Worm (Caenorhabditis elegans) whole organism, L1 larva: Measurements from ENCODE around the gene Y42G9A.1.

Experiments used
- C34B4.2 ChIP-seq: sonication (generic microtip); optimal IDR thresholded peaks from 2 replicates; lab custom pipeline; 2017; ENCODE audit warnings: mild to moderate bottlenecking, missing genetic modification characterization, missing compliant biosample characterization
- blmp-1 ChIP-seq: fragments of 150-350 bp; optimal IDR thresholded peaks from 2 replicates; lab custom pipeline; 2014; ENCODE audit warnings: missing biosample characterization, missing genetic modification characterization
- ceh-8 ChIP-seq: fragments of 200-800 bp; sonication (Bioruptor generic); optimal IDR thresholded peaks from 2 replicates; lab custom pipeline; 2018; ENCODE audit warnings: mild to moderate bottlenecking, missing genetic modification characterization, moderate library complexity, missing compliant biosample characterization
- ceh-82 ChIP-seq, 3 experiments: fragments of 150-350 bp in 1 of 3; sonication (generic microtip) in 2 of 3; optimal IDR thresholded peaks; 2 replicates each; lab custom pipeline; 2014 to 2017; ENCODE audit warnings: missing biosample characterization in 3 of 3, missing genetic modification characterization in 3 of 3
- ceh-88 ChIP-seq: fragments of 200-800 bp; sonication (Bioruptor generic); IDR thresholded peaks from 2 replicates; pipeline ENCODE4 v1.3.6; 2022; ENCODE audit warnings: missing genetic modification characterization, missing compliant biosample characterization
- dpl-1 ChIP-seq, 3 experiments: fragments of 150-350 bp in 2 of 3; sonication (generic microtip) in 1 of 3; optimal IDR thresholded peaks; 2 replicates each; lab custom pipeline; 2014 to 2017; ENCODE audit warnings: missing biosample characterization in 3 of 3, missing genetic modification characterization in 3 of 3, missing genetic modification reagents in 3 of 3
- dsc-1 ChIP-seq: sonication (generic microtip); optimal IDR thresholded peaks from 2 replicates; lab custom pipeline; 2016; ENCODE audit warnings: mild to moderate bottlenecking, missing genetic modification characterization, missing compliant biosample characterization
- efl-1 ChIP-seq, 4 experiments: fragments of 150-350 bp; optimal IDR thresholded peaks in 3 of 4; peaks in 1 of 4; 1 replicate in 1 of 4; 2 replicates in 3 of 4; lab custom pipeline; 2014; ENCODE audit warnings: missing biosample characterization in 2 of 4, missing genetic modification characterization in 2 of 4, missing genetic modification reagents in 2 of 4
- elt-2 ChIP-seq: sonication (generic microtip); optimal IDR thresholded peaks from 2 replicates; lab custom pipeline; 2016; ENCODE audit warnings: missing genetic modification characterization, mild to moderate bottlenecking, inconsistent platforms, missing compliant biosample characterization, missing genetic modification reagents
- fkh-10 ChIP-seq: sonication (generic microtip); optimal IDR thresholded peaks from 2 replicates; lab custom pipeline; 2017; ENCODE audit warnings: missing biosample characterization, missing genetic modification reagents, missing genetic modification characterization
- fkh-8 ChIP-seq: sonication (generic microtip); optimal IDR thresholded peaks from 2 replicates; lab custom pipeline; 2016; ENCODE audit warnings: mild to moderate bottlenecking, missing genetic modification characterization, missing compliant biosample characterization
- fos-1 ChIP-seq: fragments of 150-350 bp; optimal IDR thresholded peaks from 2 replicates; lab custom pipeline; 2014; ENCODE audit warnings: missing biosample characterization, missing genetic modification characterization
- grh-1 ChIP-seq: fragments of 200-800 bp; sonication (Bioruptor generic); IDR thresholded peaks from 2 replicates; pipeline ENCODE4 v1.3.6; 2022; ENCODE audit warnings: missing genetic modification reagents, missing genetic modification characterization, missing compliant biosample characterization
- hlh-17 ChIP-seq: fragments of 200-800 bp; sonication (Bioruptor generic); optimal IDR thresholded peaks from 2 replicates; lab custom pipeline; 2018; ENCODE audit warnings: missing genetic modification characterization, mild to moderate bottlenecking, missing compliant biosample characterization, moderate library complexity, borderline replicate concordance
- hpl-2 ChIP-seq: fragments of 150-350 bp; optimal IDR thresholded peaks from 2 replicates; lab custom pipeline; 2014; ENCODE audit warnings: missing biosample characterization, missing genetic modification reagents, missing genetic modification characterization
- irx-1 ChIP-seq: sonication (generic microtip); optimal IDR thresholded peaks from 2 replicates; lab custom pipeline; 2016; ENCODE audit warnings: missing genetic modification characterization, missing compliant biosample characterization
- isw-1 ChIP-seq: fragments of 200-800 bp; sonication (Bioruptor generic); IDR thresholded peaks from 2 replicates; pipeline ENCODE4 v1.3.6; 2022; ENCODE audit warnings: missing genetic modification characterization, missing compliant biosample characterization
- jun-1 ChIP-seq: fragments of 150-350 bp; optimal IDR thresholded peaks from 2 replicates; lab custom pipeline; 2014; ENCODE audit warnings: missing biosample characterization, missing genetic modification reagents, missing genetic modification characterization
- lin-14 ChIP-seq: fragments of 200-800 bp; sonication (Bioruptor generic); optimal IDR thresholded peaks from 2 replicates; lab custom pipeline; 2018; ENCODE audit warnings: mild to moderate bottlenecking, missing genetic modification characterization, moderate library complexity, missing compliant biosample characterization
- lin-35 ChIP-seq, 2 experiments: fragments of 150-350 bp; optimal IDR thresholded peaks; 2 replicates each; lab custom pipeline; 2014; ENCODE audit warnings: missing biosample characterization in 2 of 2, missing genetic modification characterization in 2 of 2, missing genetic modification reagents in 2 of 2
- lsy-2 ChIP-seq, 2 experiments: fragments of 150-350 bp; optimal IDR thresholded peaks; 2 replicates each; lab custom pipeline; 2014; ENCODE audit warnings: missing biosample characterization in 2 of 2, missing genetic modification characterization in 2 of 2
- nhr-19 ChIP-seq: fragments of 200-800 bp; sonication (Bioruptor generic); conservative IDR thresholded peaks from 2 replicates; pipeline ENCODE4 v1.3.6; 2022; ENCODE audit warnings: missing genetic modification characterization, missing compliant biosample characterization
- nhr-28 ChIP-seq: fragments of 150-350 bp; optimal IDR thresholded peaks from 2 replicates; lab custom pipeline; 2014; ENCODE audit warnings: missing biosample characterization, missing genetic modification characterization
- nhr-47 ChIP-seq: sonication (generic microtip); optimal IDR thresholded peaks from 2 replicates; lab custom pipeline; 2016; ENCODE audit warnings: mild to moderate bottlenecking, missing genetic modification characterization, moderate library complexity, missing compliant biosample characterization
- nhr-71 ChIP-seq: sonication (generic microtip); optimal IDR thresholded peaks from 2 replicates; lab custom pipeline; 2016; ENCODE audit warnings: mild to moderate bottlenecking, missing genetic modification characterization, moderate library complexity, missing compliant biosample characterization
- nhr-76 ChIP-seq: sonication (generic microtip); optimal IDR thresholded peaks from 2 replicates; lab custom pipeline; 2017; ENCODE audit warnings: missing biosample characterization, missing genetic modification characterization
- nhr-85 ChIP-seq: sonication (generic microtip); peaks from one replicate; lab custom pipeline; 2016; ENCODE audit warnings: missing genetic modification characterization, inconsistent platforms, missing compliant biosample characterization
- pax-3 ChIP-seq: fragments of 200-800 bp; sonication (Bioruptor generic); optimal IDR thresholded peaks from 2 replicates; lab custom pipeline; 2018; ENCODE audit warnings: mild to moderate bottlenecking, missing genetic modification characterization, moderate library complexity, missing compliant biosample characterization
- skn-1 ChIP-seq: fragments of 150-350 bp; optimal IDR thresholded peaks from 2 replicates; lab custom pipeline; 2014; ENCODE audit warnings: missing biosample characterization, missing genetic modification characterization
- snu-23 ChIP-seq: sonication (generic microtip); optimal IDR thresholded peaks from 2 replicates; lab custom pipeline; 2016; ENCODE audit warnings: missing genetic modification characterization, missing compliant biosample characterization
- sptf-1 ChIP-seq: fragments of 150-350 bp; optimal IDR thresholded peaks from 2 replicates; lab custom pipeline; 2014; ENCODE audit warnings: missing biosample characterization, missing genetic modification characterization
- sup-37 ChIP-seq: fragments of 200-800 bp; sonication (Bioruptor generic); optimal IDR thresholded peaks from 2 replicates; lab custom pipeline; 2018; ENCODE audit warnings: mild to moderate bottlenecking, missing genetic modification characterization, missing compliant biosample characterization
- swsn-7 ChIP-seq: sonication (generic microtip); optimal IDR thresholded peaks from 2 replicates; lab custom pipeline; 2016; ENCODE audit warnings: missing genetic modification characterization, missing compliant biosample characterization
- tbx-2 ChIP-seq: sonication (generic microtip); optimal IDR thresholded peaks from 2 replicates; lab custom pipeline; 2016; ENCODE audit warnings: missing genetic modification characterization, missing compliant biosample characterization
- unc-86 ChIP-seq: sonication (generic microtip); optimal IDR thresholded peaks from 2 replicates; lab custom pipeline; 2016; ENCODE audit warnings: missing genetic modification characterization, missing compliant biosample characterization
- unc-98 ChIP-seq: fragments of 200-800 bp; sonication (Bioruptor generic); IDR thresholded peaks from 2 replicates; pipeline ENCODE4 v1.3.6; 2022; ENCODE audit warnings: missing genetic modification characterization, missing compliant biosample characterization
- xbp-1 ChIP-seq: sonication (generic microtip); optimal IDR thresholded peaks from 2 replicates; lab custom pipeline; 2016; ENCODE audit warnings: missing genetic modification characterization, missing compliant biosample characterization
- zip-4 ChIP-seq: fragments of 200-800 bp; sonication (Bioruptor generic); optimal IDR thresholded peaks from 2 replicates; lab custom pipeline; 2018; ENCODE audit warnings: mild to moderate bottlenecking, missing genetic modification characterization, moderate library complexity, missing compliant biosample characterization
- ztf-11 ChIP-seq, 2 experiments: sonication (generic microtip); optimal IDR thresholded peaks; 2 replicates each; lab custom pipeline; 2016 to 2017; ENCODE audit warnings: missing genetic modification characterization in 2 of 2, missing biosample characterization in 1 of 2, missing compliant biosample characterization in 1 of 2

Gene Y42G9A.1

DNA sequence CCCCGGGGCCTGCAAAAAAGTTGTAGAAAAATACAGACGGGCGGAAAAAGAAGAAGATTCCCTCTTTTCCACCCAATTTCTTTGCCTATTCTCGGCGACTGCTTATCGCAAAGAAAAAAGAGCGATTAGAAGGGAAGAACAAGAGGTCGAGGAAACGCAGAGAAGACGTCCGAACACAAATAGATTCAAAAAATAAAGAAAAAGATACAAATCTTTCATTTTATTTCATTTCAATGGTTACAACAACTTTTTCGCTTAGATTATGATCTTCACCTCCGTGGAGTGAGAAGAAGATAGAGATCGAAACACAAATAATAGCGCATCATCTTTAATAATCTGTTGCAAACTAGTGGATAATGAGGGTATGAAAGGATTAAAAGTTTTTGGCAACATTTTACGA, 17.7 kb upstream of the Y42G9A.1 start (continued):
- TF ChIP-seq grh-1 = no peak
- TF ChIP-seq nhr-85 (tag; lab: Kevin White, UChicago) = peak; percentile 91
- no peak for TF ChIP-seq nhr-28 (tag; lab: Kevin White, UChicago)
- TF ChIP-seq C34B4.2 (tag; lab: Kevin White, UChicago) = no peak
- peak; percentile 81 for TF ChIP-seq lin-14 (GFP tag; lab: Kevin White, UChicago)
- no peak for TF ChIP-seq fos-1
- TF ChIP-seq fkh-10 (GFP tag; lab: Kevin White, UChicago) = no peak
- TF ChIP-seq unc-86 (tag; lab: Kevin White, UChicago) = no peak
- no peak for TF ChIP-seq hlh-17 (GFP tag; lab: Kevin White, UChicago)
- peak; percentile 9 for TF ChIP-seq snu-23

DNA sequence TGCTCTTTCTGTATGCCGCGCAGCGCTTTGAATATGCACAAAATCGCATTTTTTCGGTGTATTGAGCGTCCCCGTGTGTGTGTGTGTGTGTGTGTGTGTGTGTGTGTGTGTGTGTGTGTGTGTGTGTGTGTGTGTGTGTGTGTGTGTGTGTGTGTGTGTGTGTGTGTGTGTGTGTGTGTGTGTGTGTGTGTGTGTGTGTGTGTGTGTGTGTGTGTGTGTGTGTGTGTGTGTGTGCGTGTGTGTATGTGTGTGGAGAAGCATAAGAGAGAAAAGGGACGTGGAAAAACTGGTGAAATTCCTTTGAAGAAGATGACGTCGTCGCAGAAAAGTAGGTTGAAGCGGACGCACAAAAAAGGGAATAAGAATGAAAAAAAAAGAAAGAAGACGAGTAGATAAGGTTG, 16.4 kb upstream of the Y42G9A.1 start:
- peak; percentile 94 for TF ChIP-seq lin-14 (GFP tag; lab: Kevin White, UChicago)
- peak; percentile 46 for TF ChIP-seq irx-1 (tag; lab: Kevin White, UChicago)
- peak in 1 of 2 experiments; percentile 21 for TF ChIP-seq lsy-2 (tag; optimal IDR thresholded peaks at IDR 0.05; lab: Kevin White, UChicago)
- TF ChIP-seq swsn-7 (tag; lab: Kevin White, UChicago) = peak; percentile 62
- peak; percentile 79 for TF ChIP-seq ceh-8
- TF ChIP-seq isw-1 (GFP tag; lab: Robert Waterston, UW) = 0 out of 2 replicates have a peak, but pooled peaks have one; percentile 22
- TF ChIP-seq unc-86 (tag; lab: Kevin White, UChicago) = peak; percentile 70
- TF ChIP-seq nhr-47 (tag; lab: Kevin White, UChicago) = peak; percentile 70
- peak in 1 of 3 experiments; percentile 1 for TF ChIP-seq dpl-1 (GFP tag; optimal IDR thresholded peaks at IDR 0.05; lab: Kevin White, UChicago)
- peak; percentile 5 for TF ChIP-seq xbp-1 (tag; lab: Kevin White, UChicago)
- TF ChIP-seq pax-3 = peak; percentile 75
- TF ChIP-seq zip-4 = peak; percentile 50
- peak; percentile 79 for TF ChIP-seq nhr-85 (tag; lab: Kevin White, UChicago)
- TF ChIP-seq tbx-2 = peak; percentile 44
- TF ChIP-seq nhr-71 = peak; percentile 41
- TF ChIP-seq fkh-10 (GFP tag; lab: Kevin White, UChicago) = peak; percentile 65
- peak; percentile 40 for TF ChIP-seq elt-2 (tag; lab: Kevin White, UChicago)
- TF ChIP-seq hlh-17 (GFP tag; lab: Kevin White, UChicago) = peak; percentile 60
- TF ChIP-seq fkh-8 (tag; lab: Kevin White, UChicago) = peak; percentile 73
- peak; percentile 49 for TF ChIP-seq blmp-1 (tag; lab: Kevin White, UChicago)
- peak in 1 of 3 experiments; percentile 2 for TF ChIP-seq ceh-82 (tag; optimal IDR thresholded peaks at IDR 0.05; lab: Kevin White, UChicago)
- TF ChIP-seq nhr-19 (GFP tag; lab: Robert Waterston, UW) = peak; percentile 42; the same call in 1 of the 2 replicates
- TF ChIP-seq, all 84 proteins: peak for 22; not testable (repeated sequence) for 62

DNA sequence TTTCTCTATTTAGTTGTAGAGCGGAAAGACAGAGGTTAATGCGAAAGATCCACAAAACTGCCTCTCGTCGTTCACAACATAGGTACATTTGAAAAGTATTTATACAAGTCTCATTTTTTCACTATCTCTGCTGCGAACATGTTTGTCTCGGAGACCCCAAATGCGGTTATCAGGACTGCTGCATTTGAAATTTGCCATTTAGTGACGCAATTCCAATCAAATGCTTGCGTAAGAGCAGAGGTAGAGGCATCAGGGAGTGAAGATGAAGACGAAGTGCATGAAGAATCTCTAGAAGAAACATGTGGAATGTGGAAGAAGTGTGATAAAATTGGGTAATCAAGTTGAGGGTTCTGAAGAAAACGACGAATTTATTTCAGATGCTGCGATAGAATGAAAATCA, 15.7 kb upstream of the Y42G9A.1 start:
- TF ChIP-seq nhr-76 (tag; lab: Kevin White, UChicago) = no peak
- no peak for TF ChIP-seq elt-2 (tag; lab: Kevin White, UChicago)
- no peak for TF ChIP-seq nhr-28 (tag; lab: Kevin White, UChicago)
- peak; percentile 75 for TF ChIP-seq dsc-1
- TF ChIP-seq ceh-82 (tag; optimal IDR thresholded peaks at IDR 0.05; lab: Kevin White, UChicago) = no peak

DNA sequence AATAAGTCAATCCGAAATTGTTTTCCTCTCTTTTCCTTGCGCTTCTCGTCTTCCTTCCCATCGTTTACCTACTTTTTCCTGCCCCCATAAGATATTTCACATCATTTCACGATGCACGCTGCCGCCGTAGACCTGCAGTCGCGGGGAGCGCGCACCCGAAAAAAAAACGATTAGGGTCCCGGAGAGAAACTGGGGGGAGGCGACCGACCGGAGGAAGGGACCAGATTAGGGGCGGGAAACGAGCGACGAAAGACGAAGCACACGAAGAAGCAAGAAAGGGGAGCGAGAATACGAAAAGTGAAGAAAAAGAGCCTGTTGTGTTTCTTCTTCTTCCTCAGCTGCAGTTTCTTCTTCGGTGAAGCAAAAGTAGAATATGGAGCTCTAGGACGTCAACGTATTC, 14.6 kb upstream of the Y42G9A.1 start:
- TF ChIP-seq nhr-47 (tag; lab: Kevin White, UChicago) (no peak), sptf-1 (tag; lab: Kevin White, UChicago) (no peak), xbp-1 (tag; lab: Kevin White, UChicago) (no peak), lin-35 (GFP tag; optimal IDR thresholded peaks at IDR 0.05; lab: Kevin White, UChicago) (no peak), efl-1 (optimal IDR thresholded peaks at IDR 0.05; lab: Kevin White, UChicago) (no peak), efl-1 (GFP tag; optimal IDR thresholded peaks at IDR 0.05 in 1 of 2; lab: Kevin White, UChicago) (no peak), hpl-2 (GFP tag; lab: Kevin White, UChicago) (no peak), unc-98 (GFP tag; lab: Robert Waterston, UW) (no peak), nhr-71 (peak; percentile 15), C34B4.2 (tag; lab: Kevin White, UChicago) (no peak), ceh-88 (no peak), blmp-1 (tag; lab: Kevin White, UChicago) (no peak), ztf-11 (tag; optimal IDR thresholded peaks at IDR 0.05; lab: Kevin White, UChicago) (no peak), sup-37 (GFP tag; lab: Kevin White, UChicago) (no peak), jun-1 (tag; lab: Kevin White, UChicago) (no peak), tbx-2 (peak; percentile 20), fkh-10 (GFP tag; lab: Kevin White, UChicago) (peak; percentile 68), swsn-7 (tag; lab: Kevin White, UChicago) (peak; percentile 5), lin-14 (GFP tag; lab: Kevin White, UChicago) (peak; percentile 83), ceh-82 (tag; optimal IDR thresholded peaks at IDR 0.05; lab: Kevin White, UChicago) (peak in 1 of 3 experiments; percentile 57), zip-4 (no peak), skn-1 (no peak)
